Worm (Caenorhabditis elegans) whole organism, mixed stage, embryonic: ENCODE measurements around the gene gcy-20.

Experiments
- M03D4.4 ChIP-seq: sonication (generic microtip); optimal IDR thresholded peaks from 2 replicates; lab custom pipeline; 2017; ENCODE audit warnings: mild to moderate bottlenecking, missing genetic modification characterization, missing compliant biosample characterization
- bed-3 ChIP-seq: fragments of 200-800 bp; sonication (Bioruptor generic); optimal IDR thresholded peaks from 3 replicates; lab custom pipeline; 2018; ENCODE audit warnings: mild to moderate bottlenecking, missing genetic modification characterization, moderate library complexity, missing compliant biosample characterization
- blmp-1 ChIP-seq: fragments of 150-350 bp; optimal IDR thresholded peaks from 2 replicates; lab custom pipeline; 2014; ENCODE audit warnings: missing biosample characterization, missing genetic modification characterization
- ceh-43 ChIP-seq: fragments of 200-800 bp; sonication (Bioruptor generic); optimal IDR thresholded peaks from 2 replicates; lab custom pipeline; 2018; ENCODE audit warnings: mild to moderate bottlenecking, missing genetic modification characterization, moderate library complexity, missing compliant biosample characterization
- ceh-83 ChIP-seq: fragments of 200-800 bp; sonication (Bioruptor generic); optimal IDR thresholded peaks from 2 replicates; lab custom pipeline; 2018; ENCODE audit warnings: mild to moderate bottlenecking, missing genetic modification characterization, missing compliant biosample characterization
- ces-1 ChIP-seq: fragments of 150-350 bp; optimal IDR thresholded peaks from 2 replicates; lab custom pipeline; 2014; ENCODE audit warnings: missing biosample characterization, missing genetic modification reagents, missing genetic modification characterization
- cnd-1 ChIP-seq: fragments of 200-800 bp; sonication (Bioruptor generic); optimal IDR thresholded peaks from 2 replicates; lab custom pipeline; 2018; ENCODE audit warnings: mild to moderate bottlenecking, missing genetic modification characterization, missing compliant biosample characterization
- drap-1 ChIP-seq: fragments of 200-800 bp; sonication (Bioruptor generic); optimal IDR thresholded peaks from 3 replicates; lab custom pipeline; 2018; ENCODE audit warnings: mild to moderate bottlenecking, missing genetic modification characterization, missing compliant biosample characterization
- elt-1 ChIP-seq: sonication (generic microtip); optimal IDR thresholded peaks from 2 replicates; lab custom pipeline; 2017; ENCODE audit warnings: missing genetic modification characterization, mild to moderate bottlenecking, missing compliant biosample characterization, antibody characterized with exemption, moderate library complexity, borderline replicate concordance; ENCODE audit not compliant: insufficient read depth
- elt-3 ChIP-seq: fragments of 150-350 bp; optimal IDR thresholded peaks from 2 replicates; lab custom pipeline; 2014; ENCODE audit warnings: missing biosample characterization, missing genetic modification characterization
- flh-1 ChIP-seq: fragments of 200-800 bp; sonication (Bioruptor generic); optimal IDR thresholded peaks from 2 replicates; lab custom pipeline; 2018; ENCODE audit warnings: mild to moderate bottlenecking, missing genetic modification characterization, moderate library complexity, missing compliant biosample characterization
- ham-2 ChIP-seq: fragments of 200-800 bp; sonication (Bioruptor generic); optimal IDR thresholded peaks from 2 replicates; lab custom pipeline; 2018; ENCODE audit warnings: mild to moderate bottlenecking, missing genetic modification characterization, missing compliant biosample characterization
- hlh-1 ChIP-seq: fragments of 150-350 bp; optimal IDR thresholded peaks from 2 replicates; lab custom pipeline; 2014; ENCODE audit warnings: missing biosample characterization, missing genetic modification reagents, missing genetic modification characterization
- lin-13 ChIP-seq: fragments of 150-350 bp; optimal IDR thresholded peaks from 2 replicates; lab custom pipeline; 2014; ENCODE audit warnings: missing biosample characterization, missing genetic modification characterization
- lin-32 ChIP-seq: fragments of 200-800 bp; sonication (Bioruptor generic); optimal IDR thresholded peaks from 2 replicates; lab custom pipeline; 2018; ENCODE audit warnings: mild to moderate bottlenecking, missing genetic modification characterization, missing compliant biosample characterization
- lsy-2 ChIP-seq: fragments of 150-350 bp; optimal IDR thresholded peaks from 2 replicates; lab custom pipeline; 2014; ENCODE audit warnings: missing biosample characterization, missing genetic modification characterization
- mep-1 ChIP-seq: fragments of 150-350 bp; optimal IDR thresholded peaks from 2 replicates; lab custom pipeline; 2017; ENCODE audit warnings: missing biosample characterization, missing genetic modification reagents, missing genetic modification characterization, inconsistent platforms
- mls-2 ChIP-seq: sonication (generic microtip); optimal IDR thresholded peaks from 2 replicates; lab custom pipeline; 2016; ENCODE audit warnings: mild to moderate bottlenecking, missing genetic modification characterization, moderate library complexity, missing compliant biosample characterization
- nhr-12 ChIP-seq: fragments of 150-350 bp; optimal IDR thresholded peaks from 2 replicates; lab custom pipeline; 2014; ENCODE audit warnings: missing biosample characterization, missing genetic modification characterization
- nhr-2 ChIP-seq: fragments of 150-350 bp; optimal IDR thresholded peaks from 2 replicates; lab custom pipeline; 2014; ENCODE audit warnings: missing biosample characterization, missing genetic modification characterization
- nhr-237 ChIP-seq: fragments of 150-350 bp; optimal IDR thresholded peaks from 2 replicates; lab custom pipeline; 2014; ENCODE audit warnings: missing biosample characterization, missing genetic modification characterization
- nhr-28 ChIP-seq: fragments of 150-350 bp; optimal IDR thresholded peaks from 2 replicates; lab custom pipeline; 2014; ENCODE audit warnings: missing biosample characterization, missing genetic modification characterization
- pha-4 ChIP-seq: fragments of 150-350 bp; optimal IDR thresholded peaks from 2 replicates; lab custom pipeline; 2018; ENCODE audit warnings: missing biosample characterization, missing genetic modification reagents, missing genetic modification characterization
- sem-2 ChIP-seq: fragments of 200-800 bp; sonication (Bioruptor generic); optimal IDR thresholded peaks from 2 replicates; lab custom pipeline; 2018; ENCODE audit warnings: mild to moderate bottlenecking, missing genetic modification characterization, missing compliant biosample characterization
- snpc-4 ChIP-seq: fragments of 150-350 bp; optimal IDR thresholded peaks from 2 replicates; lab custom pipeline; 2014; ENCODE audit warnings: missing biosample characterization, missing genetic modification characterization
- sptf-1 ChIP-seq: sonication (generic microtip); optimal IDR thresholded peaks from 2 replicates; lab custom pipeline; 2017; ENCODE audit warnings: mild to moderate bottlenecking, missing genetic modification characterization, moderate library complexity, missing compliant biosample characterization
- tbx-8 ChIP-seq: fragments of 200-800 bp; sonication (Bioruptor generic); optimal IDR thresholded peaks from 2 replicates; lab custom pipeline; 2018; ENCODE audit warnings: mild to moderate bottlenecking, missing genetic modification characterization, moderate library complexity, missing compliant biosample characterization
- unc-120 ChIP-seq: sonication (generic microtip); optimal IDR thresholded peaks from 2 replicates; lab custom pipeline; 2017; ENCODE audit warnings: missing genetic modification characterization, missing compliant biosample characterization; ENCODE audit not compliant: poor library complexity, severe bottlenecking
- unc-62 ChIP-seq: fragments of 150-350 bp; optimal IDR thresholded peaks from 2 replicates; lab custom pipeline; 2014; ENCODE audit warnings: missing biosample characterization, missing genetic modification reagents, missing genetic modification characterization
- zip-8 ChIP-seq: fragments of 150-350 bp; optimal IDR thresholded peaks from 2 replicates; lab custom pipeline; 2014; ENCODE audit warnings: missing biosample characterization, missing genetic modification characterization
- ztf-11 ChIP-seq: fragments of 150-350 bp; optimal IDR thresholded peaks from 2 replicates; lab custom pipeline; 2014; ENCODE audit warnings: missing biosample characterization, missing genetic modification characterization

Gene gcy-20

ce11 chrV:16297070-16297469 lies 43.5 kb upstream of the gcy-20 start, which contains the start of gene srbc-83:
Gene srbc-83, plus strand, starts transcription at chrV:16297370.
- no peak for TF ChIP-seq elt-1
- TF ChIP-seq sem-2 (GFP tag; lab: Kevin White, UChicago), result no peak
- no peak for TF ChIP-seq cnd-1 (tag; lab: Kevin White, UChicago)
- TF ChIP-seq nhr-12, result no peak
- TF ChIP-seq M03D4.4 (tag; lab: Kevin White, UChicago), result no peak
- no peak for TF ChIP-seq drap-1 (GFP tag; lab: Kevin White, UChicago)
- no peak for TF ChIP-seq bed-3 (GFP tag; lab: Kevin White, UChicago)
- TF ChIP-seq lsy-2, result no peak
- TF ChIP-seq nhr-237 (tag; lab: Kevin White, UChicago), result no peak
- TF ChIP-seq snpc-4 (tag; lab: Kevin White, UChicago), result no peak
- TF ChIP-seq zip-8, result no peak
- no peak for TF ChIP-seq nhr-28
- TF ChIP-seq lin-13 (tag; lab: Kevin White, UChicago), result no peak
- no peak for TF ChIP-seq elt-3 (tag; lab: Kevin White, UChicago)
- TF ChIP-seq blmp-1 (tag; lab: Kevin White, UChicago), result no peak
- TF ChIP-seq ztf-11 (tag; lab: Kevin White, UChicago), result no peak
- no peak for TF ChIP-seq lin-32 (GFP tag; lab: Kevin White, UChicago)

- no peak for TF ChIP-seq lsy-2
- TF ChIP-seq drap-1 (GFP tag; lab: Kevin White, UChicago), result no peak
- no peak for TF ChIP-seq nhr-237 (tag; lab: Kevin White, UChicago)
- no peak for TF ChIP-seq mls-2
- no peak for TF ChIP-seq pha-4
- TF ChIP-seq unc-120 (tag; lab: Kevin White, UChicago), result no peak
- TF ChIP-seq unc-62 (GFP tag; lab: Kevin White, UChicago), result no peak
- TF ChIP-seq M03D4.4 (tag; lab: Kevin White, UChicago), result no peak
- TF ChIP-seq sptf-1, result no peak
- TF ChIP-seq tbx-8 (GFP tag; lab: Kevin White, UChicago), result no peak
- TF ChIP-seq, all 35 proteins: peak for 0
Measured at ce11 chrV:16292409-16292808, 38.8 kb upstream of the gcy-20 start, which contains the start of gene oac-5. Gene oac-5, plus strand, starts transcription at chrV:16292709.

ce11 chrV:16287619-16288018 lies 34.0 kb upstream of the gcy-20 start, which contains the start of gene F28G4.3:
Gene F28G4.3, minus strand, starts transcription at chrV:16287719.
- no peak for TF ChIP-seq ceh-83 (GFP tag; lab: Kevin White, UChicago)
- no peak for TF ChIP-seq ham-2
- no peak for TF ChIP-seq mep-1
- TF ChIP-seq ztf-11 (tag; lab: Kevin White, UChicago), result no peak
- TF ChIP-seq nhr-237 (tag; lab: Kevin White, UChicago), result no peak
- TF ChIP-seq elt-3 (tag; lab: Kevin White, UChicago), result no peak
- TF ChIP-seq snpc-4 (tag; lab: Kevin White, UChicago), result no peak
- no peak for TF ChIP-seq flh-1 (GFP tag; lab: Kevin White, UChicago)
- no peak for TF ChIP-seq nhr-2 (tag; lab: Kevin White, UChicago)
- TF ChIP-seq hlh-1 (tag; lab: Kevin White, UChicago), result no peak
- TF ChIP-seq pha-4, result no peak
- TF ChIP-seq unc-120 (tag; lab: Kevin White, UChicago), result no peak
- TF ChIP-seq elt-1, result no peak
- TF ChIP-seq ces-1, result no peak
- TF ChIP-seq bed-3 (GFP tag; lab: Kevin White, UChicago), result no peak

- TF ChIP-seq sem-2 (GFP tag; lab: Kevin White, UChicago) (no peak), sptf-1 (no peak), flh-1 (GFP tag; lab: Kevin White, UChicago) (no peak), drap-1 (GFP tag; lab: Kevin White, UChicago) (no peak), elt-3 (tag; lab: Kevin White, UChicago) (no peak), ceh-43 (GFP tag; lab: Kevin White, UChicago) (no peak), lsy-2 (no peak), unc-120 (tag; lab: Kevin White, UChicago) (no peak), lin-32 (GFP tag; lab: Kevin White, UChicago) (no peak), nhr-2 (tag; lab: Kevin White, UChicago) (no peak), unc-62 (GFP tag; lab: Kevin White, UChicago) (no peak), mls-2 (no peak), bed-3 (GFP tag; lab: Kevin White, UChicago) (no peak)
Measured at ce11 chrV:16285794-16286193, 32.2 kb upstream of the gcy-20 start, which contains the start of gene F28G4.4. Gene F28G4.4, minus strand, starts transcription at chrV:16285894.
